Fruit fly (Drosophila melanogaster) whole organism, wandering third instar larva: Measurements from ENCODE around the gene Polr3I.

ENCODE experiments used
- CG32264 ChIP-seq: fragments of 200-800 bp; sonication (Bioruptor generic); optimal IDR thresholded peaks from 2 replicates; lab custom pipeline; 2016; ENCODE audit warnings: missing biosample characterization, missing genetic modification characterization
- CrebA ChIP-seq: fragments of 200-800 bp; sonication (Bioruptor generic); optimal IDR thresholded peaks from 2 replicates; lab custom pipeline; 2016; ENCODE audit warnings: missing biosample characterization, mild to moderate bottlenecking, missing genetic modification characterization, borderline replicate concordance
- Dif ChIP-seq: fragments of 200-275, 200-300 bp; sonication (Bioruptor generic); optimal IDR thresholded peaks from 2 replicates; lab custom pipeline; 2018; ENCODE audit warnings: missing biosample characterization, missing genetic modification characterization; ENCODE audit not compliant: partially characterized antibody
- Myc ChIP-seq: fragments of >200 bp; optimal IDR thresholded peaks from 2 replicates; lab custom pipeline; 2017
- Rel ChIP-seq, 2 experiments: fragments of 200-800 bp; sonication (Bioruptor generic) in 1 of 2; optimal IDR thresholded peaks; 2 replicates in 1 of 2; 3 replicates in 1 of 2; lab custom pipeline; 2016 to 2019; ENCODE audit warnings: mild to moderate bottlenecking in 2 of 2, missing biosample characterization in 2 of 2, missing genetic modification characterization in 2 of 2, moderate library complexity in 1 of 2
- dmrt93B ChIP-seq: fragments of 200-800 bp; sonication (Bioruptor generic); optimal IDR thresholded peaks from 2 replicates; lab custom pipeline; 2018; ENCODE audit warnings: missing biosample characterization, mild to moderate bottlenecking, missing genetic modification characterization
- tai ChIP-seq: sonication (Bioruptor generic); optimal IDR thresholded peaks from 2 replicates; lab custom pipeline; 2016; ENCODE audit warnings: missing biosample characterization, missing genetic modification characterization

DNA sequence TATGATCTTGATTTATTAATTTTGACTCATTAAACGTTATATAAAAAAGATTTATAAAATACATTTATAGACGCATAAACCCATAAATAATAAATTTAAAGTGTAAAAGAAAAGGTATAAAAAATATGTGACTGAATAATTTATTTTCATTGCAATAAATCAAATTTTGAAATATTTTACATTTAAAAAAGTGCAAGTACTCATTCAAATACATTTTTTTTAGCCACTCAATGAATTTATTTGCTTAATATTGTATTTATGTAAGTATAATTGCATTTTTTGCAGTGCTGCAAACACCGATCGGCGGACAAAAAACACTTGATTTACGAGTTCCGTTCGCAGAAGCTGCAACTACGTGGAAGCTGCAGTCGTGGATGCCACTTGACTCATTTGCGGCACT is 24.6 kb upstream of the Polr3I start:
- TF ChIP-seq Myc (lab: Kevin White, UChicago) (no peak), CG32264 (no peak), dmrt93B (no peak), Dif (GFP tag; lab: Kevin White, UChicago) (no peak), Rel (GFP tag; optimal IDR thresholded peaks at IDR 0.05; lab: Kevin White, UChicago) (no peak), Rel (tag; optimal IDR thresholded peaks at IDR 0.05; lab: Kevin White, UChicago) (no peak), tai (GFP tag; lab: Kevin White, UChicago) (no peak), CrebA (no peak)
